Worm (Caenorhabditis elegans): ENCODE data around the gene sri-53.

sri-53 gene

ce11 chrII:3172176-3172575, 30.2 kb downstream of the sri-53 start, which contains the start of gene Y27F2A.10:
Gene Y27F2A.10, minus strand, starts transcription at chrII:3172276.
- TF ChIP-seq lin-13 (tag; optimal IDR thresholded peaks at IDR 0.05) (no peak), lin-32 (GFP tag; optimal IDR thresholded peaks at IDR 0.05) (no peak), sem-2 (GFP tag; optimal IDR thresholded peaks at IDR 0.05) (no peak), nhr-76 (tag; optimal IDR thresholded peaks at IDR 0.05) (no peak)

ce11 chrII:3170089-3170488, 32.3 kb downstream of the sri-53 start, which contains the start of gene fbxc-55:
Gene fbxc-55, minus strand, starts transcription at chrII:3170189.
- TF ChIP-seq lsy-2 (tag; optimal IDR thresholded peaks at IDR 0.05) (no peak), ceh-83 (GFP tag; optimal IDR thresholded peaks at IDR 0.05) (no peak), nhr-2 (tag; optimal IDR thresholded peaks at IDR 0.05) (no peak), nhr-28 (tag; optimal IDR thresholded peaks at IDR 0.05) (no peak), blmp-1 (tag; optimal IDR thresholded peaks at IDR 0.05) (no peak), drap-1 (GFP tag; optimal IDR thresholded peaks at IDR 0.05) (no peak), hlh-1 (tag; optimal IDR thresholded peaks at IDR 0.05) (no peak), ztf-11 (tag; optimal IDR thresholded peaks at IDR 0.05) (no peak), nhr-76 (tag; optimal IDR thresholded peaks at IDR 0.05) (no peak), sem-2 (GFP tag; optimal IDR thresholded peaks at IDR 0.05) (no peak), sptf-1 (tag; optimal IDR thresholded peaks at IDR 0.05) (no peak), ceh-43 (GFP tag; optimal IDR thresholded peaks at IDR 0.05) (no peak), mab-5 (tag; optimal IDR thresholded peaks at IDR 0.05) (no peak), nhr-237 (tag; optimal IDR thresholded peaks at IDR 0.05) (no peak), flh-1 (GFP tag; optimal IDR thresholded peaks at IDR 0.05) (no peak)

ce11 chrII:3158985-3159384, 43.4 kb downstream of the sri-53 start, which contains the start of gene sri-34:
Gene sri-34, minus strand, starts transcription at chrII:3159085.
- TF ChIP-seq hlh-1 (tag; optimal IDR thresholded peaks at IDR 0.05) (no peak), nhr-76 (tag; optimal IDR thresholded peaks at IDR 0.05) (no peak), ces-1 (GFP tag; optimal IDR thresholded peaks at IDR 0.05) (no peak), pha-4 (tag; optimal IDR thresholded peaks at IDR 0.05) (no peak), M03D4.4 (tag; optimal IDR thresholded peaks at IDR 0.05) (no peak), unc-62 (GFP tag; optimal IDR thresholded peaks at IDR 0.05) (no peak), mls-2 (tag; optimal IDR thresholded peaks at IDR 0.05) (no peak), sem-2 (GFP tag; optimal IDR thresholded peaks at IDR 0.05) (no peak), unc-39 (tag; optimal IDR thresholded peaks at IDR 0.05) (no peak), nhr-28 (tag; optimal IDR thresholded peaks at IDR 0.05) (no peak), nhr-2 (tag; optimal IDR thresholded peaks at IDR 0.05) (no peak), mab-5 (tag; optimal IDR thresholded peaks at IDR 0.05) (no peak), ham-2 (GFP tag; optimal IDR thresholded peaks at IDR 0.05) (no peak), drap-1 (GFP tag; optimal IDR thresholded peaks at IDR 0.05) (no peak), elt-1 (tag; optimal IDR thresholded peaks at IDR 0.05; ENCODE audit: borderline replicate concordance, insufficient read depth) (no peak), ceh-39 (tag; optimal IDR thresholded peaks at IDR 0.05) (no peak), ceh-43 (GFP tag; optimal IDR thresholded peaks at IDR 0.05) (no peak), snpc-4 (tag; optimal IDR thresholded peaks at IDR 0.05) (no peak), ztf-11 (tag; optimal IDR thresholded peaks at IDR 0.05) (no peak)

ce11 chrII:3156749-3157148, 45.7 kb downstream of the sri-53 start, which contains the start of gene sri-33:
Gene sri-33, minus strand, starts transcription at chrII:3156849.
- TF ChIP-seq nhr-2 (tag; optimal IDR thresholded peaks at IDR 0.05) (no peak), nhr-76 (tag; optimal IDR thresholded peaks at IDR 0.05) (no peak)

- TF ChIP-seq lsy-2 (tag; optimal IDR thresholded peaks at IDR 0.05) = no peak
- no peak for TF ChIP-seq lin-32 (GFP tag; optimal IDR thresholded peaks at IDR 0.05)
- TF ChIP-seq unc-62 (GFP tag; optimal IDR thresholded peaks at IDR 0.05) = no peak
These were observed 48.0 kb downstream of the sri-53 start, which contains the start of gene sri-32 for ce11 chrII:3154383-3154782. Gene sri-32, minus strand, starts transcription at chrII:3154483.

ce11 chrII:3151615-3152014, 50.8 kb downstream of the sri-53 start, which contains the start of the genes T10D4.14 and T10D4.19:
Gene T10D4.14, minus strand, starts transcription at chrII:3151715.
Gene T10D4.19, plus strand, starts transcription at chrII:3151918.
- no peak for TF ChIP-seq lin-32 (GFP tag; optimal IDR thresholded peaks at IDR 0.05)
- TF ChIP-seq mls-2 (tag; optimal IDR thresholded peaks at IDR 0.05) = no peak
- no peak for TF ChIP-seq nhr-237 (tag; optimal IDR thresholded peaks at IDR 0.05)

Data from whole organism, mixed stage, embryonic.